Worm (Caenorhabditis elegans) whole organism, dauer: ENCODE results near the gene H14N18.4.

Experiments
- unc-62 ChIP-seq: sonication (generic microtip); optimal IDR thresholded peaks from 2 replicates; lab custom pipeline; 2017; ENCODE audit warnings: missing biosample characterization, missing genetic modification reagents, missing genetic modification characterization

H14N18.4 gene

DNA sequence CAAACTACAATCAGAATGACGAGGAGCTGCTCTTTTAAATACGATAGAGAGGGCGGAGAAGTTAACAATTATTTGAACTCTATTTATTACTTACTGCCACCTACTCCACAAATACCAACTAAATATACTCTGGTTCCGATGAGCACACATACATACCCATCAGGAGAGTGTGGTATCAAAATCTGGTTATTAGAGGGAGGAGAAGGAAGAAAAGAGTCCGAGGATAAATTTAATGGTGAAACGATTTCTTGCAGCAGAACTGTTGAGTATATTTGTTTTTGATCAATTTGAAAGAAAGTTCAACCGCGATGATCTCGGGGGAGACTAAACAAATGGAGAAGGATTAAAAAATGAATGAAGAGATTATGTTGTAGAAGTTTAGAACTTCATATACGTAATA, at the start of gene H14N18.4:
Gene H14N18.4, minus strand, starts transcription at position 12 of the 400 bp plus-strand sequence.
- TF ChIP-seq unc-62 (GFP tag; lab: Kevin White, UChicago) = no peak

DNA sequence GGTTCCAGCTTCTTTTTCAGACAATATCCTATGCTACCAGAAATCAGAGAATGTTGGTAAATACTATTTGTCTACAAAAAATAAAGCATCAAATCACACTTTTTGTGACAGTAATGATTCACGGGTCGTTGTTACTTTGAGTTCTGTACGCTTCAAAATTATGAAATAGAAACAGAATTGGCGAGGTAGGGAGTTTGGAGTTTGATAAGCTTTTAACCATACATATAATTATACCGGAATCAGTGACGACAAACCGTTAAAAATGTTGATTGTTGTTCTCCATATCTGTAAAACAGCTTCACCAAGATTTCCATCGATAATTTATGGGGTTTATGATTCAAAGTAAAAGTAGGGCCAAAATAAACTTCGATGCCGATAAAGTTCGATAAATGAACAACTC, 49.1 kb upstream of the H14N18.4 start:
- TF ChIP-seq unc-62 (GFP tag; lab: Kevin White, UChicago) = no peak

DNA sequence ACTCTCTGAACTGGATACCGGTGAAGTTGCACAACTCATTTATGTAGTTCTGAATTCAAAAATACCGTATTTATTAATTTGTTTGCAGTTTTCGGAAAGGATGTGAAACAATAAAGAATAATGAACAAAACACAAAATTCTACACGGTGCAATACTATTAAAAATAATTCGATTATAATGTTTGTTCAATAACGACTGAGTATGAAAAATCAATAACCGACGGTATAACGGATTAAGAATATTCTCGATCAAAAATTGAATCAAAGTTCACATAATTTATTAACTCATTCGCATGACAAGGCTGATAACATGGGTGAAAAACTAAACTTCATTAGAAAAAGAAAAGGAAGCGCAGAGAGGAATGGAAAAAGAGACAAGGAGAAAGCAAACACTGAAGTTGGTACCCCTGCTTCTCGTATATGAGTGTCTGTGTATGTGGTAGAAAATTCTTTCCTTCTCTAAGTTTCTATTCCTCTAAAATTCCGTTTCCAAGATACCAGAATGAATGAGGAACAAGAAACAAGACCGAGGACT, 46.2 kb upstream of the H14N18.4 start, which contains the start of gene nhr-143:
Gene nhr-143, minus strand, starts transcription at position 51 of the 534 bp plus-strand sequence.
- TF ChIP-seq unc-62 (GFP tag; lab: Kevin White, UChicago) = no peak

DNA sequence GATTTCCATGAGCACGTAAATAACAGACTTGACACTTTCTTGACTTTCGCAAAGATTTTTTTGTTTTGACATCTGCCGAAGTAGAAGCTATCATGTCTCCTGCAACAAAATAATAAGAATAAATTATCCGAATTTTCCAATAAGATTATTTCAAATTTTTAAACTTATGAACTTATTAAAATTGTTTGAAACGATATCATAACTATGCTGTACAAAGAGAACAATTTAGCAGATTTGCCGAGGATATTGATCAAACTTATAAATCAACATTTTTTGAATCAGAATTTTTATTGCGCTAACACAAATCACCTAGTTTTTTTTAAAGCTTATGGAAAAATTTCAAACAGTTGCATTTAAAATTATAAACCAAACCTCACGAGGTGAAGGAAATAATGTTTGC, 43.5 kb upstream of the H14N18.4 start, which contains the start of gene nhr-195:
Gene nhr-195, minus strand, starts transcription at position 101 of the 400 bp plus-strand sequence.
- no peak for TF ChIP-seq unc-62 (GFP tag; lab: Kevin White, UChicago)

DNA sequence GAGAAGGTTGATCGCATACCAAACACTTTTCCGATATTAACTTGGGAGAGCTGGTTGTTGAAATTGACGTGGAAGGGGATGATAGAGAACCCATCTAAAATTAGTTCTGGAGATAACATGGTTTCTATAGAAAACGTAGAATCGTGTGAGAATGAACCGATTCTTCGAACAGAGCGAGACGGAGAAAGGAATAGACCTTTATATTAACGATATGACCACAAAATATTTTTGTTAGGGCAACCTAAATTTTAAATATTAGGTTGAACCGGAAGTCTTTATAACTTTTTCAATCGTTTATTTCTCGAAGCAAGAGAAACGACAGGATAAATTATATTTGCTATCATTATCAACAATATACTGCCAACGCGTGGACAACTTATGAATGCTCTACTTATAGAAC, 37.3 kb upstream of the H14N18.4 start, which contains the start of gene nhr-219:
Gene nhr-219, minus strand, starts transcription at position 101 of the 400 bp plus-strand sequence.
- TF ChIP-seq unc-62 (GFP tag; lab: Kevin White, UChicago) = no peak

- no peak for TF ChIP-seq unc-62 (GFP tag; lab: Kevin White, UChicago)
Observed at ce11 chrV:8964055-8964758, 35.4 kb upstream of the H14N18.4 start, which contains the start of gene nhr-44. nhr-44 (minus strand) TSS chrV:8964105.

DNA sequence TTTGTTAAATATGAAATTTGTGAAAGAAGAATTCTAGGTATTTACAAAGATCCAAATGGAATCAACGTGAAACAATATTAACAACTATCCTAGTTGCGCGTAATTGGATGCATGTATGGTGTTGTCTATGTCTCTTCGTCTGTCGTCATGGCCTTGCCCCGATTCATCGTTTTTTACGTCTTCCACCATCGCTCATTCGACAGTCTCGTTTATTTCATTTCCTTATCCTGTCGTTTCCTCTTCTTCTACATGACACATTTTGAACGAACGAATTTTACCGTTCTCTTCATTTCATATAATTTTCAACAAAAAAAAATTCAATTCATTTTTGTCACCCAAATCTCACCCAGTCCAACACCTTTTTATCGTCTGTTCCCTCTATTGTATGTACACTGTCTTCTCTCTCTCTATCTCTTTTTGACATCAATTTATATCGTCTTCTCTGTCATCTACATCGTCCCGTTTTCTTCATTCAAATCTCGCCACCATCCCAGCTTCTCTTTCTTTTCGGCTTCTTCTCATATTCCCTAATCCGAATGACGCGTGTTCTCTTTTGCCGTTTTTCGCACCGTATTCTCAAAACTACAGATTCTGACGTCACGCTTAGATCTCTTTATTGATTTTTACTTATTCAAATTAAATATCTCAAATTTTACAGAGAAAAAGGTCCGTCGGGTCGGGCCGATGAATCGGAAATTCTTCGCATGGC, 27.8 kb upstream of the H14N18.4 start, which contains the start of gene ttc-17:
Gene ttc-17, plus strand, starts transcription at position 659 of the 709 bp plus-strand sequence.
- TF ChIP-seq unc-62 (GFP tag; lab: Kevin White, UChicago) = no peak

ce11 chrV:8949873-8950272, 21.1 kb upstream of the H14N18.4 start:
- no peak for TF ChIP-seq unc-62 (GFP tag; lab: Kevin White, UChicago)

ce11 chrV:8948996-8949395, 20.2 kb upstream of the H14N18.4 start:
- TF ChIP-seq unc-62 (GFP tag; lab: Kevin White, UChicago) = no peak

- TF ChIP-seq unc-62 (GFP tag; lab: Kevin White, UChicago) = no peak
Observed at ce11 chrV:8948365-8948764, 19.6 kb upstream of the H14N18.4 start.

DNA sequence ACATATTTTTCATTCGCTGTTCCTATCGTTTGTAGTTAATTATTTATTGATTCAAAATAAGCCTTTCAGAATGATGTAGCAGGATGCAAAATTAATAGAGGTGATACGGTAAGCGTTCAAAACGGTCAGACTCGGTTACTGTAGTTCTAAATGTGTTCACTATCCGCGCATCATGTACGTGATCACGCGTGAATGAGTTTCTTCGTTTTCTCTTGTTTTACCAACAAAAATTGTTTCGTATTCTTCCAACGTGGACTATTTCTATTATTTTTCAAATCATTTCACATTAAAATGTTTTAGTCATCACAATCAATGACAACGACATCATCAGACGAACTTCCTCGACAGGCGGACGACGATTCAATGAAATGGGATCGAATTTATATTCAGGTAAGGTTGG, 18.7 kb upstream of the H14N18.4 start, which contains the start of gene gck-1:
Gene gck-1, plus strand, starts transcription at position 301 of the 400 bp plus-strand sequence.
- TF ChIP-seq unc-62 (GFP tag; lab: Kevin White, UChicago) = no peak

ce11 chrV:8946142-8946541, 17.4 kb upstream of the H14N18.4 start:
- no peak for TF ChIP-seq unc-62 (GFP tag; lab: Kevin White, UChicago)

ce11 chrV:8944481-8944880, 15.7 kb upstream of the H14N18.4 start:
- no peak for TF ChIP-seq unc-62 (GFP tag; lab: Kevin White, UChicago)

ce11 chrV:8943963-8944362, 15.2 kb upstream of the H14N18.4 start, which contains the start of gene T19A5.3:
T19A5.3 (minus strand) TSS chrV:8944063.
- no peak for TF ChIP-seq unc-62 (GFP tag; lab: Kevin White, UChicago)

DNA sequence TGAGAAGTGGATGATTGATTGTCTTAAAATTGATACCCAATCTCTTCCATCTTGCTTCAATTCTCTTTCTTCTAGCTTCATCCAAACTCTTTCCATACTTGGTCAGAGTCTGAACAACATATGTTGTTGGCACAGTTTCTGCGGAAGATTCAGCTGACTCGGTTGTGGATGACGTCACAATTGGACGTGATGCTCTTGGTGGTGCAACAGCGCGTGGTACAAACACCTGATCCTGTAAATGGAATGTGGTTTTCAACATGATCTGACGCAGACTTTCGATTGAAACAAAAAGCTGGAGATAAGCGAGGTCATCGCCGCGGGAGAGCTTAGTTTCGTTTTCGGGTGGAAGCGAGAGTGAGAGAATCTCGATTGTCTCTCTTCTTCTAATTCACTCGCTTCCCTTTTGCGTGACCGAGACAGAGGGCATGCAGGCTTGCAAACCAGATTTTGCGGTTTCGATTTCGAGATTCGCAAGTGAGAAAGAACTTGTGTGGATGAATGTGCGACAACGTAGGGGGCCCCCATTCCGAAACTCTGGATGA, 13.7 kb upstream of the H14N18.4 start:
- no peak for TF ChIP-seq unc-62 (GFP tag; lab: Kevin White, UChicago)

DNA sequence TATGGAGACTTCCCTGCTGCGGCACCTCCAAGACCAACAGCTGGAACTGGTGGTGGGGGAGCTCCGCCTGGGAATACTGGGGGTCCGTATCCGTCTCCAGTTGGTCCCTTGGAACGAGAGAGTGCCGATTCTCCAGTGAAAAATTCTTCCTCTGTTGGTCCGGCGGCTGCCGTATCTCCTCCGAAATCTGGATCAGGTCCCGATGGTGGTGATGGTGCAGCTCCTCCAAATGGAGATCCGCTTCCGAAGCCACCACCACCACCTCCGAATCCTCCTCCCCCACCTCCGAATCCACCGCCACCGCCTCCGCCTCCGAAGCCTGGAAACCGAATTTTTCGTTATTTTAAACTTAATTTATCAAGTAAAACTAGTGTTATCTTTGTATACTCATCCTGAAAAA, 11.6 kb upstream of the H14N18.4 start:
- no peak for TF ChIP-seq unc-62 (GFP tag; lab: Kevin White, UChicago)
